Fruit fly (Drosophila melanogaster) Kc167 (cell line): Measurements from ENCODE around the gene CG10588.

ENCODE experiments used
- Myc ChIP-seq: fragments of >200 bp; optimal IDR thresholded peaks from 2 replicates; lab custom pipeline; 2017; ENCODE audit warnings: missing external identifiers
- Sin3A ChIP-seq: fragments of >200 bp; optimal IDR thresholded peaks from 2 replicates; lab custom pipeline; 2018; ENCODE audit warnings: missing external identifiers
- h ChIP-seq: fragments of >200 bp; optimal IDR thresholded peaks from 3 replicates; lab custom pipeline; 2018; ENCODE audit warnings: missing external identifiers
- insv ChIP-seq: fragments of >200 bp; optimal IDR thresholded peaks from 3 replicates; lab custom pipeline; 2018; ENCODE audit warnings: missing external identifiers
- ttk ChIP-seq: sonication (Bioruptor generic); optimal IDR thresholded peaks from 2 replicates; lab custom pipeline; 2017; ENCODE audit warnings: missing external identifiers

DNA sequence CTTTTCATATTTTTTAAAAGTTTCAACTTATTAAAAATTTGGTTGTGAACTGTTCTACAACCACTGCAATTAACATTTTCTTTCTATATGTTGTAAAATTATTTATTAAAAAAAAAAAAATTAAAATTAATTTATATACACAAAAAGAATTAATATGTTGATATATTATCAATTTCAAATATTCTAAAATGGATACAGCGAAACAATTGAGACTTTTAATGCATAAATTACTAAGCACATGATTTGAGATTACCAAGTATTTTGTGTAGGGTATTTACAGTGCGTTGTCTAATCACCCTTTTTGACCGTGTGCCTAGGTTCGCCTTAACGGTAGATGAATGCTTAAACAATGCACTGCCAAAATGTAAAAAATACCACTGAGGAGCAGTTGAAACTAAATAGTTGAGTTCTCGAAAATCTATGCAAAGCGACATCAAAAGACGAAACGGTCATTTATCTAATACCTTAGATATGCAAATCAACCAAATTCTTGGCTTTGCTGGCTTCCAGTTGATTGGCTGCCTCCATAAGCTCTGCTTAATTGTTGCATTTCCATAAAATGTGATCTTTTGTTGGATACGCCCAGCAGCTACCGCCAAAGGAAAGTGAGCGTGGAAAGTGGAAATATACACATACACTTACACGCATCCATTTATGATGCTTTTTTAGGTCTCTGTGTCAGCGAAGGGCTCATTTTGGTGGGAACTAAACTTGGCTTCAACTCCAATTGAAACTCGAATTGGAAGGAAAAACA is 20.4 kb downstream of the CG10588 start:
- TF ChIP-seq Sin3A (lab: Kevin White, UChicago) (no peak), Myc (lab: Kevin White, UChicago) (no peak), h (lab: Kevin White, UChicago) (no peak), insv (lab: Kevin White, UChicago) (no peak), ttk (lab: Kevin White, UChicago) (no peak)
